Fruit fly (Drosophila melanogaster) whole organism, embryonic: ENCODE data around the gene isoQC.
A peak's percentile ranks its signal among the peaks of the same experiment; 100 is the strongest.

Source experiments
- ATbp ChIP-seq: fragments of 200-800 bp; sonication (Bioruptor generic); optimal IDR thresholded peaks from 2 replicates; lab custom pipeline; 2017; ENCODE audit warnings: missing biosample characterization, mild to moderate bottlenecking, missing genetic modification characterization, missing genetic modification reagents
- Abd-B ChIP-seq: fragments of 200-800 bp; sonication (Bioruptor generic); optimal IDR thresholded peaks from 2 replicates; lab custom pipeline; 2018; ENCODE audit warnings: missing biosample characterization, mild to moderate bottlenecking, missing genetic modification characterization, moderate library complexity
- B-H2 ChIP-seq: fragments of 200-800 bp; sonication (Bioruptor generic); optimal IDR thresholded peaks from 2 replicates; lab custom pipeline; 2018; ENCODE audit warnings: missing biosample characterization, mild to moderate bottlenecking, missing genetic modification characterization
- CG10147 ChIP-seq: fragments of 200-800 bp; sonication (Bioruptor generic); optimal IDR thresholded peaks from 2 replicates; lab custom pipeline; 2019; ENCODE audit warnings: missing biosample characterization, mild to moderate bottlenecking, missing genetic modification characterization, moderate library complexity
- CG12219 ChIP-seq: fragments of 200-800 bp; sonication (Bioruptor generic); optimal IDR thresholded peaks from 3 replicates; lab custom pipeline; 2018; ENCODE audit warnings: missing biosample characterization, mild to moderate bottlenecking, missing genetic modification characterization
- CG12391 ChIP-seq: fragments of 200-800 bp; sonication (Bioruptor generic); optimal IDR thresholded peaks from 3 replicates; lab custom pipeline; 2018; ENCODE audit warnings: missing biosample characterization, mild to moderate bottlenecking, missing genetic modification characterization, moderate library complexity
- CG12744 ChIP-seq: fragments of 200-800 bp; sonication (Bioruptor generic); optimal IDR thresholded peaks from 2 replicates; lab custom pipeline; 2016; ENCODE audit warnings: missing biosample characterization, missing genetic modification characterization
- CG13624 ChIP-seq: fragments of 200-800 bp; sonication (Bioruptor generic); optimal IDR thresholded peaks from 2 replicates; lab custom pipeline; 2016; ENCODE audit warnings: missing biosample characterization, missing genetic modification characterization
- CG14050 ChIP-seq: fragments of 200-800 bp; sonication (Bioruptor generic); IDR thresholded peaks from 3 replicates; pipeline ENCODE4 v1.3.6; 2022; ENCODE audit warnings: missing biosample characterization, missing genetic modification characterization
- CG14667 ChIP-seq: fragments of 200-800 bp; sonication (Bioruptor generic); IDR thresholded peaks from 2 replicates; pipeline ENCODE4 v1.3.6; 2022; ENCODE audit warnings: missing biosample characterization, missing genetic modification characterization
- CG1529 ChIP-seq: fragments of 200-800 bp; sonication (Bioruptor generic); optimal IDR thresholded peaks from 3 replicates; lab custom pipeline; 2018; ENCODE audit warnings: missing biosample characterization, missing genetic modification characterization
- CG1647 ChIP-seq: fragments of 200-800 bp; sonication (Bioruptor generic); optimal IDR thresholded peaks from 3 replicates; lab custom pipeline; 2016; ENCODE audit warnings: missing biosample characterization, missing genetic modification characterization
- CG17328 ChIP-seq: fragments of 200-800 bp; sonication (Bioruptor generic); IDR thresholded peaks from 2 replicates; pipeline ENCODE4 v1.3.6; 2022; ENCODE audit warnings: missing biosample characterization, missing genetic modification characterization
- CG33213 ChIP-seq: fragments of 200-800 bp; sonication (Bioruptor generic); optimal IDR thresholded peaks from 3 replicates; lab custom pipeline; 2016; ENCODE audit warnings: missing biosample characterization, missing genetic modification characterization
- CG4617 ChIP-seq: fragments of 200-800 bp; sonication (Bioruptor generic); optimal IDR thresholded peaks from 3 replicates; lab custom pipeline; 2016; ENCODE audit warnings: missing biosample characterization, missing genetic modification characterization, borderline replicate concordance
- CG5180 ChIP-seq: fragments of 200-800 bp; sonication (Bioruptor generic); optimal IDR thresholded peaks from 3 replicates; lab custom pipeline; 2017; ENCODE audit warnings: missing biosample characterization, missing genetic modification characterization, mild to moderate bottlenecking, moderate library complexity, missing genetic modification reagents
- CG5953 ChIP-seq: fragments of 200-800 bp; sonication (Bioruptor generic); IDR thresholded peaks from 2 replicates; pipeline ENCODE4 v1.3.6; 2022; ENCODE audit warnings: missing biosample characterization, missing genetic modification characterization
- CG6175 ChIP-seq: fragments of 200-800 bp; sonication (Bioruptor generic); IDR thresholded peaks from 3 replicates; pipeline ENCODE4 v1.3.6; 2022; ENCODE audit warnings: missing biosample characterization, missing genetic modification characterization
- CG9437 ChIP-seq: fragments of 200-800 bp; sonication (Bioruptor generic); optimal IDR thresholded peaks from 2 replicates; lab custom pipeline; 2018; ENCODE audit warnings: missing biosample characterization, mild to moderate bottlenecking, missing genetic modification characterization
- Chrac-16 ChIP-seq: fragments of 200-800 bp; sonication (Bioruptor generic); optimal IDR thresholded peaks from 3 replicates; lab custom pipeline; 2016; ENCODE audit warnings: missing biosample characterization, missing genetic modification characterization
- Dfd ChIP-seq, 2 experiments: fragments of >200 bp; optimal IDR thresholded peaks; 2 replicates each; lab custom pipeline; 2017; ENCODE audit warnings: missing biosample characterization in 2 of 2, missing genetic modification characterization in 2 of 2
- Dll ChIP-seq: fragments of 200-800 bp; sonication (Bioruptor generic); IDR thresholded peaks from 4 replicates; pipeline ENCODE4 v1.3.6; 2022; ENCODE audit warnings: missing biosample characterization, missing genetic modification characterization; ENCODE audit not compliant: partially characterized antibody
- E2f1 ChIP-seq: fragments of 200-800 bp; sonication (Bioruptor generic); IDR thresholded peaks from 2 replicates; pipeline ENCODE4 v1.3.6; 2022; ENCODE audit warnings: missing biosample characterization, missing genetic modification characterization
- Ets65A ChIP-seq: fragments of 200-800 bp; sonication (Bioruptor generic); peaks from one replicate; lab custom pipeline; 2016; ENCODE audit warnings: missing biosample characterization, missing genetic modification characterization
- GATAe ChIP-seq: fragments of 200-800 bp; sonication (Bioruptor generic); conservative IDR thresholded peaks from 2 replicates; pipeline ENCODE4 v1.3.6; 2022; ENCODE audit warnings: missing biosample characterization, missing genetic modification characterization
- H15 ChIP-seq: fragments of 200-800 bp; sonication (Bioruptor generic); IDR thresholded peaks from 3 replicates; pipeline ENCODE4 v1.3.6; 2022; ENCODE audit warnings: missing biosample characterization, missing genetic modification characterization
- Hmx ChIP-seq: fragments of 200-800 bp; sonication (Bioruptor generic); optimal IDR thresholded peaks from 2 replicates; lab custom pipeline; 2016; ENCODE audit warnings: missing biosample characterization, missing genetic modification characterization
- Mad ChIP-seq: fragments of 200-800 bp; sonication (Bioruptor generic); optimal IDR thresholded peaks from 2 replicates; lab custom pipeline; 2016; ENCODE audit warnings: missing biosample characterization, missing genetic modification characterization
- Max ChIP-seq: fragments of 200-800 bp; sonication (Bioruptor generic); optimal IDR thresholded peaks from 2 replicates; lab custom pipeline; 2016; ENCODE audit warnings: missing biosample characterization, mild to moderate bottlenecking, missing genetic modification characterization
- Oaz ChIP-seq: fragments of 200-800 bp; sonication (Bioruptor generic); IDR thresholded peaks from 2 replicates; pipeline ENCODE4 v1.3.6; 2022; ENCODE audit warnings: missing biosample characterization, missing genetic modification characterization
- Vsx1 ChIP-seq: fragments of 200-800 bp; sonication (Bioruptor generic); optimal IDR thresholded peaks from 2 replicates; lab custom pipeline; 2017; ENCODE audit warnings: missing biosample characterization, mild to moderate bottlenecking, missing genetic modification characterization, missing genetic modification reagents
- ap ChIP-seq: fragments of 200-800 bp; sonication (Bioruptor generic); IDR thresholded peaks from 2 replicates; pipeline ENCODE4 v1.3.6; 2022; ENCODE audit warnings: missing biosample characterization, missing genetic modification characterization
- cad ChIP-seq: fragments of >200 bp; optimal IDR thresholded peaks from 2 replicates; lab custom pipeline; 2017; ENCODE audit warnings: missing biosample characterization, missing genetic modification characterization
- dan ChIP-seq: fragments of 200-800 bp; sonication (Bioruptor generic); IDR thresholded peaks from 2 replicates; pipeline ENCODE4 v1.3.6; 2022; ENCODE audit warnings: missing biosample characterization, missing genetic modification characterization
- dpn ChIP-seq, 2 experiments: fragments of 200-800 bp; sonication (Bioruptor generic); optimal IDR thresholded peaks; 3 replicates each; lab custom pipeline; 2016; ENCODE audit warnings: missing biosample characterization in 2 of 2, missing genetic modification characterization in 2 of 2
- ems ChIP-seq: fragments of 200-800 bp; sonication (Bioruptor generic); optimal IDR thresholded peaks from 3 replicates; lab custom pipeline; 2016; ENCODE audit warnings: missing biosample characterization, missing genetic modification characterization
- exex ChIP-seq: fragments of 200-800 bp; sonication (Bioruptor generic); optimal IDR thresholded peaks from 4 replicates; lab custom pipeline; 2018; ENCODE audit warnings: missing biosample characterization, mild to moderate bottlenecking, missing genetic modification characterization, moderate library complexity
- fd102C ChIP-seq: fragments of 200-800 bp; sonication (Bioruptor generic); optimal IDR thresholded peaks from 2 replicates; lab custom pipeline; 2018; ENCODE audit warnings: missing biosample characterization, mild to moderate bottlenecking, missing genetic modification characterization, moderate library complexity
- inv ChIP-seq: fragments of 200-800 bp; sonication (Bioruptor generic); IDR thresholded peaks from 2 replicates; pipeline ENCODE4 v1.3.6; 2022; ENCODE audit warnings: missing biosample characterization, missing genetic modification characterization; ENCODE audit not compliant: partially characterized antibody
- lmd ChIP-seq: fragments of 200-800 bp; sonication (Bioruptor generic); IDR thresholded peaks from 2 replicates; pipeline ENCODE4 v1.3.6; 2022; ENCODE audit warnings: missing biosample characterization, missing genetic modification characterization
- mam ChIP-seq: fragments of 200-800 bp; sonication (Bioruptor generic); optimal IDR thresholded peaks from 3 replicates; lab custom pipeline; 2016; ENCODE audit warnings: missing biosample characterization, missing genetic modification characterization
- nerfin-1 ChIP-seq: fragments of 200-800 bp; sonication (Bioruptor generic); optimal IDR thresholded peaks from 3 replicates; lab custom pipeline; 2019; ENCODE audit warnings: missing biosample characterization, mild to moderate bottlenecking, missing genetic modification characterization, moderate library complexity
- phol ChIP-seq: fragments of 200-800 bp; sonication (Bioruptor generic); optimal IDR thresholded peaks from 3 replicates; lab custom pipeline; 2018; ENCODE audit warnings: missing biosample characterization, mild to moderate bottlenecking, missing genetic modification characterization, moderate library complexity
- ro ChIP-seq: fragments of 200-800 bp; sonication (Bioruptor generic); IDR thresholded peaks from 2 replicates; pipeline ENCODE4 v1.3.6; 2022; ENCODE audit warnings: missing biosample characterization, missing genetic modification characterization
- row ChIP-seq: fragments of 200-800 bp; sonication (Bioruptor generic); IDR thresholded peaks from 3 replicates; pipeline ENCODE4 v1.3.6; 2022; ENCODE audit warnings: missing biosample characterization, missing genetic modification characterization
- run ChIP-seq: fragments of 200-800 bp; sonication (Bioruptor generic); optimal IDR thresholded peaks from 3 replicates; lab custom pipeline; 2018; ENCODE audit warnings: missing biosample characterization, mild to moderate bottlenecking, missing genetic modification characterization
- salm ChIP-seq: fragments of 200-800 bp; sonication (Bioruptor generic); optimal IDR thresholded peaks from 2 replicates; lab custom pipeline; 2018; ENCODE audit warnings: missing biosample characterization, mild to moderate bottlenecking, missing genetic modification characterization
- sens ChIP-seq: fragments of 200-800 bp; sonication (Bioruptor generic); peaks from one replicate; lab custom pipeline; 2016; ENCODE audit warnings: missing biosample characterization, missing genetic modification characterization
- trem ChIP-seq: fragments of 200-800 bp; optimal IDR thresholded peaks from 3 replicates; lab custom pipeline; 2019; ENCODE audit warnings: missing biosample characterization, mild to moderate bottlenecking, missing genetic modification characterization, moderate library complexity

The isoQC gene

DNA sequence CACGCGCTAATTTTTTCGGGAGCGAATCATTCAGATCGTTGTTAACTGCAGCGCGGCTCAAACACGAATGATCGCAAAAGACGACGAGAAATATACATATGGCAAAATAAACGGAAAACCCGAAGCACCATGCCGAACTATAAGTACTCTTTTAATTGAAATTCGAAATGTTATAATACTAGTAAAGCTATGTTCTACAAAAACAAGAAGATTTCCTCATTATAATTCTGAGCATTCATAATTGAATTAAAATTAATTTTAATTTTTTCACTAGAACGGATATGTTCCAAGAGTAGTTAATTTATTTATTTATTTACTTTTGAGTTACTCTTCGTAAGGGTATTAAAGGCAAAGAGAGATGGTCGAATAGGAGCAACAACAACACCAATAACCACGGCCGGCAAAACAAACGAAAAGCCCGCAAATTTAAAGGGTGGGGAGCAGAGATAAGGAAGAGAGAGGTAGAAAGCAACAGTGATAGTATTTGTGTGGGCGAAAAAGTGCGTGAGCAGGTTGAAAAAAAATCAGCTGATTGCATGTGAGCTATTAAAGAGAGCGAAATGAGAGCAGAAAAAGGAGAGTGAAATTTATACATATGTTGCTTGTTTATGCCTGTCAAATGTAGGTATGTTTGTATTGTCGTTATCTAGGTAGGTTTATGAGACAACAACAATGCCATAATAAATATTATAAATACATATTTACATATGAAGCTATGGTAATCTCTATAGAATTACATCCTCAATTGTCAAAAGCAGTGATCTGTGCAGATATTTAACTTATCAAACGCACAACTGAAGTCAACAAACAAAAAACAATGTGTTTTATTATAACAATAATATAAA is 19.4 kb downstream of the isoQC start (continued):
- peak; percentile 53 for TF ChIP-seq Vsx1
- TF ChIP-seq CG12391: peak; percentile 77
- TF ChIP-seq CG33213 (GFP tag; lab: Kevin White, UChicago): peak; percentile 4
- TF ChIP-seq phol (tag; lab: Kevin White, UChicago): peak; percentile 68
- TF ChIP-seq ATbp (GFP tag; lab: Kevin White, UChicago): peak; percentile 55
- TF ChIP-seq CG6175 (GFP tag; lab: Robert Waterston, UW): no peak
- TF ChIP-seq nerfin-1: peak; percentile 15
- TF ChIP-seq CG14050: peak; percentile 67
- peak; percentile 32 for TF ChIP-seq exex
- peak; percentile 23 for TF ChIP-seq CG4617 (GFP tag; lab: Kevin White, UChicago)
- no peak for TF ChIP-seq inv (GFP tag; lab: Robert Waterston, UW)
- peak; percentile 57 for TF ChIP-seq run (tag; lab: Kevin White, UChicago)
- TF ChIP-seq trem (tag; lab: Kevin White, UChicago): peak; percentile 9
- peak; percentile 23 for TF ChIP-seq CG12219
- no peak for TF ChIP-seq CG12744 (GFP tag; lab: Kevin White, UChicago)
- TF ChIP-seq dan (GFP tag; lab: Robert Waterston, UW): no peak
- no peak for TF ChIP-seq B-H2
- TF ChIP-seq Oaz (GFP tag; lab: Robert Waterston, UW): peak; percentile 47
- peak; percentile 74 for TF ChIP-seq CG17328 (GFP tag; lab: Robert Waterston, UW)
- TF ChIP-seq dpn (GFP tag; optimal IDR thresholded peaks at IDR 0.05; lab: Kevin White, UChicago): peak; percentile 2 to 58
- TF ChIP-seq Abd-B (GFP tag; lab: Kevin White, UChicago): peak; percentile 46
- no peak; the same call in 1 of the 2 replicates for TF ChIP-seq CG14667
- peak; percentile 56 for TF ChIP-seq ap
- no peak for TF ChIP-seq cad (GFP tag; lab: Kevin White, UChicago)
- peak; percentile 18 for TF ChIP-seq CG5180 (GFP tag; lab: Kevin White, UChicago)
- peak; percentile 69 for TF ChIP-seq salm (tag; lab: Kevin White, UChicago)
- peak; percentile 20 for TF ChIP-seq ems (GFP tag; lab: Kevin White, UChicago)
- TF ChIP-seq Dfd (GFP tag; optimal IDR thresholded peaks at IDR 0.05; lab: Kevin White, UChicago): no peak
- peak; percentile 79 for TF ChIP-seq lmd
- TF ChIP-seq Max (GFP tag; lab: Kevin White, UChicago): peak; percentile 12
- TF ChIP-seq GATAe (GFP tag; lab: Robert Waterston, UW): 0 out of 2 replicates have a peak, but pooled peaks have one; percentile 27
- TF ChIP-seq CG5953 (GFP tag; lab: Robert Waterston, UW): peak; percentile 36; the same call in 1 of the 2 replicates
- peak; percentile 51 for TF ChIP-seq CG9437 (GFP tag; lab: Kevin White, UChicago)
- TF ChIP-seq Dll (GFP tag; lab: Robert Waterston, UW): peak; percentile 55; the same call in 1 of the 4 replicates
- TF ChIP-seq E2f1: peak; percentile 80; the same call in 1 of the 2 replicates
- TF ChIP-seq CG1647 (GFP tag; lab: Kevin White, UChicago): peak; percentile 28
- TF ChIP-seq Hmx (GFP tag; lab: Kevin White, UChicago): peak; percentile 57
- no peak for TF ChIP-seq ro
- TF ChIP-seq Chrac-16: peak; percentile 70
- peak; percentile 89 for TF ChIP-seq sens (GFP tag; lab: Kevin White, UChicago)
- TF ChIP-seq CG10147 (GFP tag; lab: Kevin White, UChicago): peak; percentile 76
- no peak for TF ChIP-seq Mad (GFP tag; lab: Kevin White, UChicago)
- TF ChIP-seq mam (GFP tag; lab: Kevin White, UChicago): peak; percentile 55
- TF ChIP-seq H15 (GFP tag; lab: Robert Waterston, UW): peak; percentile 59; the same call in 2 of the 3 replicates
- peak; percentile 90 for TF ChIP-seq Ets65A (GFP tag; lab: Kevin White, UChicago)
- peak; percentile 10 for TF ChIP-seq CG1529
- TF ChIP-seq CG13624 (GFP tag; lab: Kevin White, UChicago): peak; percentile 51
- TF ChIP-seq row (GFP tag; lab: Robert Waterston, UW): peak; percentile 91
- peak; percentile 6 for TF ChIP-seq fd102C (GFP tag; lab: Kevin White, UChicago)
